Fruit fly (Drosophila melanogaster) whole organism, embryonic: ENCODE data around the gene TwdlB.

Source experiments
- Ada2b ChIP-seq: fragments of 200-800 bp; sonication (Bioruptor generic); IDR thresholded peaks from 2 replicates; pipeline ENCODE4 v1.3.6; 2022; ENCODE audit warnings: missing biosample characterization, missing genetic modification characterization
- Bdp1 ChIP-seq: fragments of 200-800 bp; sonication (Bioruptor generic); optimal IDR thresholded peaks from 3 replicates; lab custom pipeline; 2016; ENCODE audit warnings: missing biosample characterization, missing genetic modification characterization
- CG10147 ChIP-seq: fragments of 200-800 bp; sonication (Bioruptor generic); optimal IDR thresholded peaks from 2 replicates; lab custom pipeline; 2019; ENCODE audit warnings: missing biosample characterization, mild to moderate bottlenecking, missing genetic modification characterization, moderate library complexity
- CG1024 ChIP-seq: fragments of 200-800 bp; sonication (Bioruptor generic); IDR thresholded peaks from 2 replicates; pipeline ENCODE4 v1.3.6; 2022; ENCODE audit warnings: missing biosample characterization, missing genetic modification characterization
- CG10366 ChIP-seq: fragments of 200-800 bp; sonication (Bioruptor generic); IDR thresholded peaks from 2 replicates; pipeline ENCODE4 v1.3.6; 2022; ENCODE audit warnings: missing biosample characterization, missing genetic modification characterization
- CG11093 ChIP-seq: fragments of 200-800 bp; sonication (Bioruptor generic); IDR thresholded peaks from 3 replicates; pipeline ENCODE4 v1.3.6; 2022; ENCODE audit warnings: missing biosample characterization, missing genetic modification characterization
- CG1233 ChIP-seq: fragments of 200-800 bp; sonication (Bioruptor generic); optimal IDR thresholded peaks from 4 replicates; lab custom pipeline; 2018; ENCODE audit warnings: missing biosample characterization, mild to moderate bottlenecking, missing genetic modification characterization
- CG13624 ChIP-seq: fragments of 200-800 bp; sonication (Bioruptor generic); optimal IDR thresholded peaks from 2 replicates; lab custom pipeline; 2016; ENCODE audit warnings: missing biosample characterization, missing genetic modification characterization
- CG13894 ChIP-seq: fragments of 200-800 bp; sonication (Bioruptor generic); optimal IDR thresholded peaks from 3 replicates; lab custom pipeline; 2018; ENCODE audit warnings: missing biosample characterization, mild to moderate bottlenecking, missing genetic modification characterization, moderate library complexity
- CG14860 ChIP-seq: fragments of 200-800 bp; sonication (Bioruptor generic); IDR thresholded peaks from 3 replicates; pipeline ENCODE4 v1.3.6; 2022; ENCODE audit warnings: missing biosample characterization, missing genetic modification characterization; ENCODE audit not compliant: partially characterized antibody
- CG3281 ChIP-seq: fragments of 200-800 bp; sonication (Bioruptor generic); optimal IDR thresholded peaks from 3 replicates; lab custom pipeline; 2017; ENCODE audit warnings: missing biosample characterization, mild to moderate bottlenecking, missing genetic modification characterization
- CG34224 ChIP-seq: fragments of 200-800 bp; sonication (Bioruptor generic); IDR thresholded peaks from 3 replicates; pipeline ENCODE4 v1.3.6; 2022; ENCODE audit warnings: missing biosample characterization, missing genetic modification characterization; ENCODE audit not compliant: partially characterized antibody
- CG4820 ChIP-seq: fragments of 200-800 bp; sonication (Bioruptor generic); optimal IDR thresholded peaks from 3 replicates; lab custom pipeline; 2016; ENCODE audit warnings: missing biosample characterization, missing genetic modification characterization
- CG7357 ChIP-seq: fragments of 200-800 bp; sonication (Bioruptor generic); IDR thresholded peaks from 3 replicates; pipeline ENCODE4 v1.3.6; 2022; ENCODE audit warnings: missing biosample characterization, missing genetic modification characterization
- CG8359 ChIP-seq: fragments of 200-800 bp; sonication (Bioruptor generic); optimal IDR thresholded peaks from 2 replicates; lab custom pipeline; 2017; ENCODE audit warnings: missing biosample characterization, mild to moderate bottlenecking, missing genetic modification characterization, borderline replicate concordance
- CTCF ChIP-seq: fragments of 200-800 bp; sonication (Bioruptor generic); optimal IDR thresholded peaks from 2 replicates; lab custom pipeline; 2017; ENCODE audit warnings: missing biosample characterization, mild to moderate bottlenecking, missing genetic modification characterization, moderate library complexity
- Camta ChIP-seq: fragments of 200-800 bp; sonication (Bioruptor generic); optimal IDR thresholded peaks from 2 replicates; lab custom pipeline; 2016; ENCODE audit warnings: missing biosample characterization, missing genetic modification characterization
- D19B ChIP-seq: fragments of 200-800 bp; sonication (Bioruptor generic); optimal IDR thresholded peaks from 2 replicates; lab custom pipeline; 2017; ENCODE audit warnings: missing biosample characterization, mild to moderate bottlenecking, missing genetic modification characterization
- Dbx ChIP-seq: fragments of 200-800 bp; sonication (Bioruptor generic); IDR thresholded peaks from 3 replicates; pipeline ENCODE4 v1.3.6; 2022; ENCODE audit warnings: missing biosample characterization, missing genetic modification characterization
- Dp ChIP-seq: fragments of 200-800 bp; sonication (Bioruptor generic); optimal IDR thresholded peaks from 2 replicates; lab custom pipeline; 2018; ENCODE audit warnings: missing biosample characterization, mild to moderate bottlenecking, missing genetic modification characterization, moderate library complexity
- E2f1 ChIP-seq: fragments of 200-800 bp; sonication (Bioruptor generic); IDR thresholded peaks from 2 replicates; pipeline ENCODE4 v1.3.6; 2022; ENCODE audit warnings: missing biosample characterization, missing genetic modification characterization
- Ets65A ChIP-seq: fragments of 200-800 bp; sonication (Bioruptor generic); peaks from one replicate; lab custom pipeline; 2016; ENCODE audit warnings: missing biosample characterization, missing genetic modification characterization
- Fer3 ChIP-seq: fragments of 200-800 bp; sonication (Bioruptor generic); optimal IDR thresholded peaks from 2 replicates; lab custom pipeline; 2018; ENCODE audit warnings: missing biosample characterization, mild to moderate bottlenecking, missing genetic modification characterization, moderate library complexity
- HmgD ChIP-seq: fragments of 200-800 bp; sonication (Bioruptor generic); optimal IDR thresholded peaks from 3 replicates; lab custom pipeline; 2016; ENCODE audit warnings: missing biosample characterization, missing genetic modification characterization
- MTF-1 ChIP-seq: fragments of 200-800 bp; sonication (Bioruptor generic); optimal IDR thresholded peaks from 2 replicates; lab custom pipeline; 2018; ENCODE audit warnings: missing biosample characterization, mild to moderate bottlenecking, missing genetic modification characterization, borderline replicate concordance
- Mes4 ChIP-seq: fragments of 200-800 bp; sonication (Bioruptor generic); optimal IDR thresholded peaks from 2 replicates; lab custom pipeline; 2016; ENCODE audit warnings: missing biosample characterization, missing genetic modification characterization
- NFAT ChIP-seq: fragments of 200-800 bp; sonication (Bioruptor generic); IDR thresholded peaks from 2 replicates; pipeline ENCODE4 v1.3.6; 2022; ENCODE audit warnings: missing biosample characterization, missing genetic modification characterization
- Taf1 ChIP-seq: fragments of 200-800 bp; sonication (Bioruptor generic); IDR thresholded peaks from 2 replicates; pipeline ENCODE4 v1.3.6; 2022; ENCODE audit warnings: missing biosample characterization, missing genetic modification characterization
- Tbp ChIP-seq: fragments of >200 bp; optimal IDR thresholded peaks from 2 replicates; lab custom pipeline; 2018; ENCODE audit warnings: missing biosample characterization, missing genetic modification characterization
- abd-A ChIP-seq: fragments of 200-800 bp; sonication (Bioruptor generic); optimal IDR thresholded peaks from 3 replicates; lab custom pipeline; 2019; ENCODE audit warnings: missing biosample characterization, mild to moderate bottlenecking, missing genetic modification characterization, moderate library complexity
- amos ChIP-seq: fragments of 200-800 bp; sonication (Bioruptor generic); IDR thresholded peaks from 2 replicates; pipeline ENCODE4 v1.3.6; 2022; ENCODE audit warnings: missing biosample characterization, missing genetic modification characterization; ENCODE audit not compliant: partially characterized antibody
- chinmo ChIP-seq: fragments of 200-800 bp; sonication (Bioruptor generic); IDR thresholded peaks from 4 replicates; pipeline ENCODE4 v1.3.6; 2022; ENCODE audit warnings: missing biosample characterization, missing genetic modification characterization; ENCODE audit not compliant: partially characterized antibody
- crol ChIP-seq: fragments of 200-800 bp; sonication (Bioruptor generic); IDR thresholded peaks from 2 replicates; pipeline ENCODE4 v1.3.6; 2022; ENCODE audit warnings: missing biosample characterization, missing genetic modification characterization
- da ChIP-seq: fragments of 200-800 bp; sonication (Bioruptor generic); optimal IDR thresholded peaks from 2 replicates; lab custom pipeline; 2016; ENCODE audit warnings: missing biosample characterization, missing genetic modification characterization
- danr ChIP-seq: fragments of 200-800 bp; sonication (Bioruptor generic); IDR thresholded peaks from 2 replicates; pipeline ENCODE4 v1.3.6; 2022; ENCODE audit warnings: missing biosample characterization, missing genetic modification characterization
- exex ChIP-seq: fragments of 200-800 bp; sonication (Bioruptor generic); optimal IDR thresholded peaks from 4 replicates; lab custom pipeline; 2018; ENCODE audit warnings: missing biosample characterization, mild to moderate bottlenecking, missing genetic modification characterization, moderate library complexity
- inv ChIP-seq: fragments of 200-800 bp; sonication (Bioruptor generic); IDR thresholded peaks from 2 replicates; pipeline ENCODE4 v1.3.6; 2022; ENCODE audit warnings: missing biosample characterization, missing genetic modification characterization; ENCODE audit not compliant: partially characterized antibody
- lilli ChIP-seq: fragments of 200-800 bp; sonication (Bioruptor generic); optimal IDR thresholded peaks from 3 replicates; lab custom pipeline; 2016; ENCODE audit warnings: missing biosample characterization, missing genetic modification characterization
- lola ChIP-seq, 3 experiments: fragments of >200 bp in 2 of 3; fragments of 200-800 bp in 1 of 3; sonication (Bioruptor generic) in 1 of 3; optimal IDR thresholded peaks; 2 replicates each; lab custom pipeline; 2017 to 2019; ENCODE audit warnings: missing biosample characterization in 3 of 3, missing genetic modification characterization in 3 of 3, mild to moderate bottlenecking in 1 of 3, moderate library complexity in 1 of 3
- tx ChIP-seq: fragments of 200-800 bp; sonication (Bioruptor generic); optimal IDR thresholded peaks from 2 replicates; lab custom pipeline; 2016; ENCODE audit warnings: missing biosample characterization, missing genetic modification characterization

Gene TwdlB

DNA sequence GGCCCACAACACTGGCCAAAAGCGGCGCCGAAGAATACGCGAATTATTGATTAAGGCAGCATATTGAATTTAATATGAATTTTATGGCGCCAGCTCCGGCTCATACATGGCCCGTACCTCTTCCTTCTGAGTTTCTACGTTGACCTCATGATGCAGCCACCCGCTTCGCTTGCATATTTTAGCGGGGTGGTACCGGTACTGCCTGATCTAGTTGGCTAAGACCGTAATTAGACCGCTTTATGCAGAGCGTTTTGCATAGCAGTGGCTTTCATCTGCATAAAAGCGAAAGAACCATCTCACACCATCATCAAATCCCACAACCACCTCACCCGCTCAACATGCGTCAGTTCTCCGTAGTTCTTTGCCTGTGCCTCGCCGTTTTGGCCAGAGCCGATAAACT is 6.3 kb upstream of the TwdlB start, which contains the start of gene TwdlJ:
TwdlJ (plus strand) TSS at position 301 of the 400 bp plus-strand sequence.
- TF ChIP-seq CG3281 (GFP tag; lab: Kevin White, UChicago), result no peak
- TF ChIP-seq CG14860 (GFP tag; lab: Robert Waterston, UW), result no peak
- TF ChIP-seq tx (GFP tag; lab: Kevin White, UChicago), result no peak
- TF ChIP-seq CG1233, result no peak
- TF ChIP-seq Dp (GFP tag; lab: Kevin White, UChicago), result no peak
- TF ChIP-seq Taf1 (GFP tag; lab: Robert Waterston, UW), result no peak
- no peak for TF ChIP-seq CG13894 (tag; lab: Kevin White, UChicago)
- TF ChIP-seq crol (GFP tag; lab: Robert Waterston, UW), result no peak
- no peak for TF ChIP-seq MTF-1 (GFP tag; lab: Kevin White, UChicago)
- TF ChIP-seq Dbx (GFP tag; lab: Robert Waterston, UW), result no peak
- TF ChIP-seq CG1024, result no peak
- no peak for TF ChIP-seq lilli (GFP tag; lab: Kevin White, UChicago)
- TF ChIP-seq CG4820 (GFP tag; lab: Kevin White, UChicago), result no peak
- no peak for TF ChIP-seq HmgD (GFP tag; lab: Kevin White, UChicago)
- TF ChIP-seq CG10147, result no peak
- no peak for TF ChIP-seq CG11093 (GFP tag; lab: Robert Waterston, UW)
- TF ChIP-seq lola (GFP tag; optimal IDR thresholded peaks at IDR 0.05; lab: Kevin White, UChicago), result no peak
- TF ChIP-seq amos (GFP tag; lab: Robert Waterston, UW), result no peak
- TF ChIP-seq CTCF (GFP tag; lab: Kevin White, UChicago), result no peak

DNA sequence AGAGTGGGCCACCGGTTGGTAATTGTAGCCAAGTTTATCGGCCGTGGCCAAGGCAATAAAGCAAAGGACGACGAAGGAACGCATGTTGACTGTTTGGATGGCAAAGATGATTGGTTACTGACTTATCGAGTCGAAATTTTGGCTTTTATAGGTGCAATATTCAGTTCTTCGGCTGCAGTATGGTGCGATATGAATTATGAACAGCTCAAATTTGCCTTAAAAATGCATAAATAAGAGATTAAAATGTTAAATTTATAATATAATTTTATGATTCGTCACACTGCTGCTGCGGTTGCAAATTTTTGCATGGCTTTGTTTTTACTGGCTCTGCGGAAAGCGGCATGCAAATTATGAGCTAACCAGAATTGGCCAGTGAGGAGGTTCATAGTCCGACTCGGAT is 5.3 kb upstream of the TwdlB start, which contains the start of gene TwdlK:
TwdlK (minus strand) TSS at position 101 of the 400 bp plus-strand sequence.
- TF ChIP-seq Camta (no peak), abd-A (tag; lab: Kevin White, UChicago) (no peak), chinmo (GFP tag; lab: Robert Waterston, UW) (no peak), D19B (GFP tag; lab: Kevin White, UChicago) (no peak), danr (GFP tag; lab: Robert Waterston, UW) (no peak), CG34224 (GFP tag; lab: Robert Waterston, UW) (no peak), Tbp (GFP tag; lab: Kevin White, UChicago) (no peak), inv (no peak), CG10366 (GFP tag; lab: Robert Waterston, UW) (no peak), CG13624 (GFP tag; lab: Kevin White, UChicago) (no peak), NFAT (GFP tag; lab: Robert Waterston, UW) (no peak), exex (tag; lab: Kevin White, UChicago) (no peak), Fer3 (tag; lab: Kevin White, UChicago) (no peak), Ada2b (GFP tag; lab: Robert Waterston, UW) (no peak), da (no peak), CG8359 (GFP tag; lab: Kevin White, UChicago) (no peak), CG7357 (no peak), Bdp1 (GFP tag; lab: Kevin White, UChicago) (no peak)
- TF ChIP-seq, all 482 proteins: peak for 0

dm6 chr3R:26626638-26627037 is 3.3 kb upstream of the TwdlB start, which contains the start of gene TwdlO:
Gene TwdlO (minus strand): TSS chr3R:26626738.
- TF ChIP-seq Mes4 (GFP tag; lab: Kevin White, UChicago), result no peak
- no peak for TF ChIP-seq Dbx (GFP tag; lab: Robert Waterston, UW)
- no peak for TF ChIP-seq E2f1 (GFP tag; lab: Robert Waterston, UW)
- TF ChIP-seq Ets65A (GFP tag; lab: Kevin White, UChicago), result peak; percentile 77
